Worm (Caenorhabditis elegans) whole organism, late embryonic: Measurements from ENCODE around the gene ZC412.3.

Source experiments
- C08G9.2 ChIP-seq: sonication (generic microtip); optimal IDR thresholded peaks from 2 replicates; lab custom pipeline; 2016; ENCODE audit warnings: mild to moderate bottlenecking, missing genetic modification characterization, moderate library complexity, missing compliant biosample characterization
- C38D4.7 ChIP-seq: fragments of 200-800 bp; sonication (Bioruptor generic); optimal IDR thresholded peaks from 2 replicates; lab custom pipeline; 2018; ENCODE audit warnings: mild to moderate bottlenecking, missing genetic modification characterization, moderate library complexity, missing compliant biosample characterization
- F13H6.1 ChIP-seq: sonication (generic microtip); optimal IDR thresholded peaks from 2 replicates; lab custom pipeline; 2016; ENCODE audit warnings: missing genetic modification characterization, missing compliant biosample characterization
- K02D7.2 ChIP-seq: sonication (generic microtip); optimal IDR thresholded peaks from 2 replicates; lab custom pipeline; 2017; ENCODE audit warnings: mild to moderate bottlenecking, missing genetic modification characterization, missing compliant biosample characterization
- Y22D7AL.16 ChIP-seq: sonication (generic microtip); optimal IDR thresholded peaks from 2 replicates; lab custom pipeline; 2016; ENCODE audit warnings: missing genetic modification characterization, missing compliant biosample characterization
- ceh-14 ChIP-seq: sonication (generic microtip); optimal IDR thresholded peaks from 2 replicates; lab custom pipeline; 2016; ENCODE audit warnings: missing genotype, missing genetic modification characterization, missing compliant biosample characterization
- ceh-19 ChIP-seq: fragments of 200-800 bp; sonication (Bioruptor generic); optimal IDR thresholded peaks from 2 replicates; lab custom pipeline; 2018; ENCODE audit warnings: mild to moderate bottlenecking, missing genetic modification characterization, missing compliant biosample characterization
- ceh-2 ChIP-seq: sonication (generic microtip); optimal IDR thresholded peaks from 2 replicates; lab custom pipeline; 2016; ENCODE audit warnings: missing genotype, missing genetic modification characterization, missing compliant biosample characterization
- ceh-30 ChIP-seq: fragments of 150-350 bp; optimal IDR thresholded peaks from 2 replicates; lab custom pipeline; 2014; ENCODE audit warnings: missing biosample characterization, missing genetic modification characterization
- ceh-31 ChIP-seq: sonication (generic microtip); optimal IDR thresholded peaks from 2 replicates; lab custom pipeline; 2016; ENCODE audit warnings: missing genetic modification characterization, missing compliant biosample characterization
- ceh-34 ChIP-seq: sonication (generic microtip); optimal IDR thresholded peaks from 2 replicates; lab custom pipeline; 2016; ENCODE audit warnings: mild to moderate bottlenecking, missing genetic modification characterization, missing compliant biosample characterization
- ceh-6 ChIP-seq: fragments of 200-800 bp; sonication (Bioruptor generic); optimal IDR thresholded peaks from 2 replicates; lab custom pipeline; 2018; ENCODE audit warnings: mild to moderate bottlenecking, missing genetic modification characterization, missing compliant biosample characterization
- ceh-9 ChIP-seq: sonication (generic microtip); optimal IDR thresholded peaks from 2 replicates; lab custom pipeline; 2016; ENCODE audit warnings: mild to moderate bottlenecking, missing genetic modification characterization, inconsistent platforms, missing compliant biosample characterization
- dmd-4 ChIP-seq: sonication (generic microtip); optimal IDR thresholded peaks from 2 replicates; lab custom pipeline; 2016; ENCODE audit warnings: borderline replicate concordance, missing genetic modification characterization, missing compliant biosample characterization
- dve-1 ChIP-seq: sonication (generic microtip); optimal IDR thresholded peaks from 2 replicates; lab custom pipeline; 2017; ENCODE audit warnings: antibody characterized with exemption, mild to moderate bottlenecking, missing genetic modification characterization, missing compliant biosample characterization
- elt-4 ChIP-seq: sonication (generic microtip); optimal IDR thresholded peaks from 2 replicates; lab custom pipeline; 2016; ENCODE audit warnings: missing genetic modification characterization, missing compliant biosample characterization
- eyg-1 ChIP-seq: sonication (generic microtip); optimal IDR thresholded peaks from 2 replicates; lab custom pipeline; 2016; ENCODE audit warnings: missing genotype, missing genetic modification characterization, missing compliant biosample characterization
- fax-1 ChIP-seq: sonication (generic microtip); optimal IDR thresholded peaks from 2 replicates; lab custom pipeline; 2016; ENCODE audit warnings: missing genotype, missing genetic modification characterization, missing compliant biosample characterization
- fkh-10 ChIP-seq: fragments of 150-350 bp; optimal IDR thresholded peaks from 2 replicates; lab custom pipeline; 2014; ENCODE audit warnings: missing biosample characterization, missing genetic modification reagents, missing genetic modification characterization
- fkh-6 ChIP-seq: sonication (generic microtip); optimal IDR thresholded peaks from 2 replicates; lab custom pipeline; 2016; ENCODE audit warnings: missing genetic modification characterization, missing compliant biosample characterization
- hlh-13 ChIP-seq: fragments of 200-800 bp; sonication (Bioruptor generic); optimal IDR thresholded peaks from 2 replicates; lab custom pipeline; 2018; ENCODE audit warnings: mild to moderate bottlenecking, missing genetic modification characterization, missing compliant biosample characterization
- hlh-30 ChIP-seq: sonication (generic microtip); optimal IDR thresholded peaks from 2 replicates; lab custom pipeline; 2017; ENCODE audit warnings: antibody characterized with exemption, missing genetic modification characterization, missing compliant biosample characterization; ENCODE audit not compliant: insufficient read depth
- hlh-6 ChIP-seq: sonication (generic microtip); optimal IDR thresholded peaks from 2 replicates; lab custom pipeline; 2016; ENCODE audit warnings: missing genotype, missing genetic modification characterization, missing compliant biosample characterization
- hlh-8 ChIP-seq: sonication (generic microtip); optimal IDR thresholded peaks from 2 replicates; lab custom pipeline; 2016; ENCODE audit warnings: missing genotype, missing genetic modification characterization, missing compliant biosample characterization
- lim-6 ChIP-seq: sonication (generic microtip); optimal IDR thresholded peaks from 2 replicates; lab custom pipeline; 2016; ENCODE audit warnings: missing genetic modification characterization, missing compliant biosample characterization
- mec-3 ChIP-seq: sonication (generic microtip); optimal IDR thresholded peaks from 2 replicates; lab custom pipeline; 2016; ENCODE audit warnings: borderline replicate concordance, missing genetic modification characterization, missing compliant biosample characterization
- npax-4 ChIP-seq: sonication (generic microtip); optimal IDR thresholded peaks from 2 replicates; lab custom pipeline; 2016; ENCODE audit warnings: missing genetic modification characterization, missing compliant biosample characterization
- pag-3 ChIP-seq: sonication (generic microtip); optimal IDR thresholded peaks from 2 replicates; lab custom pipeline; 2016; ENCODE audit warnings: missing compliant biosample characterization, missing genetic modification characterization, borderline replicate concordance
- pat-9 ChIP-seq: fragments of 200-800 bp; sonication (Bioruptor generic); optimal IDR thresholded peaks from 2 replicates; lab custom pipeline; 2018; ENCODE audit warnings: mild to moderate bottlenecking, missing genetic modification characterization, moderate library complexity, missing compliant biosample characterization
- tbx-7 ChIP-seq: sonication (generic microtip); optimal IDR thresholded peaks from 2 replicates; lab custom pipeline; 2016; ENCODE audit warnings: missing genotype, missing genetic modification characterization, missing compliant biosample characterization
- unc-42 ChIP-seq: sonication (generic microtip); optimal IDR thresholded peaks from 2 replicates; lab custom pipeline; 2016; ENCODE audit warnings: missing genotype, missing genetic modification characterization, missing compliant biosample characterization
- unc-55 ChIP-seq: sonication (generic microtip); optimal IDR thresholded peaks from 2 replicates; lab custom pipeline; 2017; ENCODE audit warnings: missing biosample characterization, missing genetic modification reagents, missing genetic modification characterization
- unc-86 ChIP-seq: sonication (generic microtip); optimal IDR thresholded peaks from 2 replicates; lab custom pipeline; 2016; ENCODE audit warnings: missing genetic modification characterization, missing compliant biosample characterization
- zip-5 ChIP-seq: sonication (generic microtip); optimal IDR thresholded peaks from 2 replicates; lab custom pipeline; 2016; ENCODE audit warnings: missing genetic modification characterization, missing compliant biosample characterization
- ztf-16 ChIP-seq: sonication (generic microtip); optimal IDR thresholded peaks from 2 replicates; lab custom pipeline; 2017; ENCODE audit warnings: missing genetic modification characterization, missing compliant biosample characterization

The ZC412.3 gene

ce11 chrV:14833219-14833618 lies 38.1 kb downstream of the ZC412.3 start (continued):
- TF ChIP-seq hlh-8 (tag; lab: Kevin White, UChicago): no peak
- TF ChIP-seq hlh-6: no peak
- no peak for TF ChIP-seq elt-4
- no peak for TF ChIP-seq mec-3 (tag; lab: Kevin White, UChicago)
- no peak for TF ChIP-seq dve-1 (tag; lab: Kevin White, UChicago)
- TF ChIP-seq ceh-9: no peak
- peak; percentile 13 for TF ChIP-seq ceh-6 (GFP tag; lab: Kevin White, UChicago)
- TF ChIP-seq ceh-14 (tag; lab: Kevin White, UChicago): peak; percentile 39
- TF ChIP-seq tbx-7 (tag; lab: Kevin White, UChicago): no peak
- no peak for TF ChIP-seq fkh-10 (GFP tag; lab: Kevin White, UChicago)
- no peak for TF ChIP-seq ztf-16
- no peak for TF ChIP-seq dmd-4 (tag; lab: Kevin White, UChicago)
- no peak for TF ChIP-seq npax-4 (tag; lab: Kevin White, UChicago)
- no peak for TF ChIP-seq fax-1 (tag; lab: Kevin White, UChicago)
- TF ChIP-seq ceh-34: no peak
- TF ChIP-seq unc-86 (tag; lab: Kevin White, UChicago): no peak
- TF ChIP-seq C08G9.2 (tag; lab: Kevin White, UChicago): no peak
- TF ChIP-seq fkh-6 (tag; lab: Kevin White, UChicago): no peak
- TF ChIP-seq ceh-2: no peak
- TF ChIP-seq eyg-1 (tag; lab: Kevin White, UChicago): no peak

DNA sequence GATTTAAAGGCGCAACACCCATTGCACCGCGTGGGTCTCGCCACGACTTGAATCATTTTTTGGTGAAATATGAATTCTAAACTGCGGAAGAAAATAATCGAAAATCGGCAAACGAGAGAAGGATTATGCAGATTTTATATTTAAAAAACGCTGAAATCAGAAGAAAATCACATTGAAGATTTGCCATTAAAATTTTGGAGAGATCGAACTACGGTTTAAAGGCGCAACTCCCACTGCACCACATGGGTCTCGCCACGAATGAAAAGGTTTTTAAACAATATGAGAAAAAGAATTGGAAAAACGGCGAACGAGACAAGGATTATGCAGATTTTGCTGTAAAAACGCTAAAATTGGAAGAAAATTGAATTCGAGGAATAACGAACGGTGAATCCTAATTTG lies 38.6 kb downstream of the ZC412.3 start:
- TF ChIP-seq mec-3 (tag; lab: Kevin White, UChicago) (no peak), pag-3 (tag; lab: Kevin White, UChicago) (no peak), ztf-16 (no peak), Y22D7AL.16 (no peak), elt-4 (no peak), ceh-19 (GFP tag; lab: Kevin White, UChicago) (no peak), dve-1 (tag; lab: Kevin White, UChicago) (no peak), ceh-30 (tag; lab: Kevin White, UChicago) (no peak), unc-55 (GFP tag; lab: Kevin White, UChicago) (no peak), hlh-13 (GFP tag; lab: Kevin White, UChicago) (no peak), C08G9.2 (tag; lab: Kevin White, UChicago) (no peak), hlh-30 (tag; lab: Kevin White, UChicago) (no peak), K02D7.2 (tag; lab: Kevin White, UChicago) (no peak), C38D4.7 (GFP tag; lab: Kevin White, UChicago) (no peak), unc-86 (tag; lab: Kevin White, UChicago) (no peak), lim-6 (no peak), ceh-31 (tag; lab: Kevin White, UChicago) (no peak)

ce11 chrV:14832121-14832788 lies 39.1 kb downstream of the ZC412.3 start:
- TF ChIP-seq ceh-31 (tag; lab: Kevin White, UChicago): peak; percentile 22
- no peak for TF ChIP-seq F13H6.1 (tag; lab: Kevin White, UChicago)
- no peak for TF ChIP-seq pat-9 (tag; lab: Kevin White, UChicago)
- no peak for TF ChIP-seq zip-5 (tag; lab: Kevin White, UChicago)
- TF ChIP-seq unc-42 (tag; lab: Kevin White, UChicago): peak; percentile 62
- no peak for TF ChIP-seq ceh-9
- TF ChIP-seq unc-55 (GFP tag; lab: Kevin White, UChicago): no peak
